Fruit fly (Drosophila melanogaster): ENCODE data around the gene CG5565.

Gene CG5565

dm6 chr2L:1346034-1346433, 9.7 kb downstream of the CG5565 start:
- TF ChIP-seq CG8478 (optimal IDR thresholded peaks at IDR 0.05) = no peak
- peak; percentile 16 to 53 for TF ChIP-seq CTCF (optimal IDR thresholded peaks at IDR 0.05)

DNA sequence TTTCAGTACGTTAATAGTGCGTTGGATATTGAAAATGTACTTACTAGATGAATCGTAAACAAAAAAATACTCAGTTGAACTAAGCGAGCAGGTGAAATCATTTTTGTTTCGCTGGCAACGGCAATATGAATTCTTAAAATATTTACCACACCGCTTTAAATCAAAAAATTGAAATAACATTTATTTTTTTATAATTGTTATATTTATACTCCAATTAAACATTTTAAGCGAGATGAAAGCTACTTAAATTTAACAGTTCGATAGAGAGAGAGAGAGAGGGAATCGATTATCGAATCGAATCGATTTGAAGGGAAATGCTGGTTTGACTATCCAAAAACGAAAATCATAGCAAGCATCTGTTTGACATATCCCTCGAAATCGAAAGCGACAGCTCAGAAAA, 11.7 kb downstream of the CG5565 start, which contains the start of the genes CG33922 and Cdlc2:
CG33922 (minus strand) TSS at position 101 of the 400 bp plus-strand sequence.
Cdlc2 (plus strand) TSS at position 330 of the 400 bp plus-strand sequence.
- no peak for TF ChIP-seq CTCF (optimal IDR thresholded peaks at IDR 0.05)
- TF ChIP-seq CG8478 (optimal IDR thresholded peaks at IDR 0.05) = no peak

DNA sequence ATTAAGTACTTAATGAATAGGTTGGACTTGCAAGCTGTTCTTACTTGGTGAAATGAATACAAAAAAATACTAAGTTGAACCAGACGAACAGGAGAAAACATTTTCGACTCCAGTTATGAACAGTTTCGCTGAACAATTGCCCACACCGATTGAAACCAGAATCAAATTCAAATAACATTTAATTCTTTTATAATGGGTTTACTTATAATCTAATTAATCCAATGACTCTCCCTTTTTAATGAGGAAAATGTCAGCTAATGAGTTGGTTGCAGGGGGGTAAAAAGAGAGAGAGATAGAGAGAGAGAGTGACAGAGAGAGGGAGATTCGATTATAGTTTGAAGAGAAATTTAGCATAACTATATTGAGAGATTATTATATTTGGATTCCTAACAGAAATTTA, 13.7 kb downstream of the CG5565 start, which contains the start of gene CG33923:
CG33923 (minus strand) TSS at position 101 of the 400 bp plus-strand sequence.
- TF ChIP-seq CTCF (optimal IDR thresholded peaks at IDR 0.05) (no peak), CG8478 (optimal IDR thresholded peaks at IDR 0.05) (no peak)

DNA sequence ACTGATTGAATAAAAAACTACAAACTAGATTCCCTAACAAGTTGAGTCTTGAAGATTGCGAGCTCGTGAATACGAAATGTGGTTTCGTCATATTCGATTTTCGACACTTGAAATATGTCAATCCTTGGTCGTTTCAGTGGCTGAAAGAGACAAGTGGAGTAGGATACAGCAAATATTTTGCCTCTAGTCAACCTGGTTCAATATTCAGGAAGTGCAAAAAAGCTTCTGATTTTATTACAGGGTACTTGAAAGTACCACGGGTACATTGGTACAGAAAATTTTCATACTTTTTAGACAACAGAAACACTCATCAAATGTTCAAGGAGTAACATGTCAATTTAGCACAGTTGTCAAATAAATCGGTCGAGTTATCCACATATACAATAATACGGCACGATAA, 21.9 kb downstream of the CG5565 start, which contains the start of gene CG5440:
CG5440 (plus strand) TSS at position 301 of the 400 bp plus-strand sequence.
- TF ChIP-seq CTCF (optimal IDR thresholded peaks at IDR 0.05) = no peak
- TF ChIP-seq CG8478 (optimal IDR thresholded peaks at IDR 0.05) = no peak

DNA sequence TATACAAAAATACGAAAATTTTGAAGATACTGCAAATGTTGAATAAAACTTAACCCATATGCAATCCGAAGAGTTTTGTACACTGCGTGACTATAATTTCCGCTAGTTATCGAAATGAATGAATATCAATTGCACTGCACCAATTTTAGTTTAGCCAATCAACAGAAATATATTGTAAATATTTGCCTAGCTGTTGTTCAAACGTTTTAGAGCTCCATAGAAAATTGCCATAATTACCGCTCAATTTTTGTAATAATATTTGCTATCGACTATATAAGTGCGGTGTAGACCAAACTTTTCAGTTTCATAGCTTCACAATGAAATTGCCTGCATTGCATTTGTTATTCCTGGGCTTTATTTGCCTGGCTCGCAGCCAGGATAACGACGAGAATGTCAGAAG, 26.9 kb downstream of the CG5565 start, which contains the start of gene a5:
a5 (plus strand) TSS at position 301 of the 400 bp plus-strand sequence.
- TF ChIP-seq CTCF (optimal IDR thresholded peaks at IDR 0.05) = no peak
- no peak for TF ChIP-seq CG8478 (optimal IDR thresholded peaks at IDR 0.05)

- TF ChIP-seq CTCF (optimal IDR thresholded peaks at IDR 0.05) (no peak), CG8478 (optimal IDR thresholded peaks at IDR 0.05) (no peak)
Measured at dm6 chr2L:1316422-1316821, 39.3 kb downstream of the CG5565 start.

- TF ChIP-seq CTCF (optimal IDR thresholded peaks at IDR 0.05) = no peak
- no peak for TF ChIP-seq CG8478 (optimal IDR thresholded peaks at IDR 0.05)
Measured at dm6 chr2L:1315283-1315682, 40.4 kb downstream of the CG5565 start.

- TF ChIP-seq CTCF (optimal IDR thresholded peaks at IDR 0.05) (no peak), CG8478 (optimal IDR thresholded peaks at IDR 0.05) (no peak)
Measured at dm6 chr2L:1312321-1312720, 43.4 kb downstream of the CG5565 start.

Data from S2 (cell line).